Worm (Caenorhabditis elegans): ENCODE results near the gene Y54G2A.73.

Gene Y54G2A.73

ce11 chrIV:3050054-3050990, 41.6 kb upstream of the Y54G2A.73 start, which contains the start of gene eel-1 (continued):
- peak; percentile 98 for TF ChIP-seq let-526 (GFP tag; IDR thresholded peaks at IDR 0.05)
- peak; percentile 94 for TF ChIP-seq bed-1 (GFP tag; IDR thresholded peaks at IDR 0.05)
- TF ChIP-seq madf-8 (GFP tag; conservative IDR thresholded peaks at IDR 0.05), result peak; percentile 93
- peak; percentile 99 for TF ChIP-seq K11D2.4 (GFP tag; IDR thresholded peaks at IDR 0.05)
- TF ChIP-seq tbp1 (GFP tag; optimal IDR thresholded peaks at IDR 0.05), result peak; percentile 74
- peak; percentile 75 for TF ChIP-seq snpc-4 (GFP tag; optimal IDR thresholded peaks at IDR 0.05)
- TF ChIP-seq snpc-4 (tag; optimal IDR thresholded peaks at IDR 0.05), result peak; percentile 2 to 75 (median 70)
- peak; percentile 95 for TF ChIP-seq lsl-1 (GFP tag; optimal IDR thresholded peaks at IDR 0.05)
- TF ChIP-seq efl-1 (GFP tag; optimal IDR thresholded peaks at IDR 0.05), result peak; percentile 83
- peak; percentile 96 for TF ChIP-seq egl-18 (GFP tag; IDR thresholded peaks at IDR 0.05)
- peak; percentile 98 for TF ChIP-seq lir-1 (GFP tag; conservative IDR thresholded peaks at IDR 0.05)
- TF ChIP-seq F33H1.4 (GFP tag; IDR thresholded peaks at IDR 0.05), result peak; percentile 100
- TF ChIP-seq attf-5 (GFP tag; optimal IDR thresholded peaks at IDR 0.05), result peak; percentile 96
- peak; percentile 97 for TF ChIP-seq ztf-6 (GFP tag; IDR thresholded peaks at IDR 0.05)
- peak; percentile 91 for TF ChIP-seq zfh-2 (GFP tag; conservative IDR thresholded peaks at IDR 0.05)
- peak; percentile 99 for TF ChIP-seq ztf-25 (GFP tag; IDR thresholded peaks at IDR 0.05)
- peak; percentile 99 for TF ChIP-seq Y79H2A.3 (GFP tag; conservative IDR thresholded peaks at IDR 0.05)
- TF ChIP-seq ccch-3 (GFP tag; optimal IDR thresholded peaks at IDR 0.05), result peak; percentile 88
- TF ChIP-seq nfyb-1 (GFP tag; IDR thresholded peaks at IDR 0.05), result peak; percentile 99
- peak; percentile 98 for TF ChIP-seq pbrm-1 (GFP tag; IDR thresholded peaks at IDR 0.05)
- TF ChIP-seq madf-6 (GFP tag; IDR thresholded peaks at IDR 0.05), result peak; percentile 98
- TF ChIP-seq die-1 (tag; optimal IDR thresholded peaks at IDR 0.05), result peak; percentile 75
- TF ChIP-seq gei-17 (GFP tag; optimal IDR thresholded peaks at IDR 0.05), result peak; percentile 69
- TF ChIP-seq Y67H2A.10 (GFP tag; conservative IDR thresholded peaks at IDR 0.05), result peak; percentile 96
- peak; percentile 98 for TF ChIP-seq madf-3 (GFP tag; IDR thresholded peaks at IDR 0.05)
- peak; percentile 85 for TF ChIP-seq T07F8.4 (tag; optimal IDR thresholded peaks at IDR 0.05)
- peak; percentile 90 for TF ChIP-seq hmg-1.2 (GFP tag; IDR thresholded peaks at IDR 0.05)
- TF ChIP-seq nhr-120 (GFP tag; IDR thresholded peaks at IDR 0.05), result peak; percentile 97
- TF ChIP-seq rcor-1 (GFP tag; IDR thresholded peaks at IDR 0.05), result peak; percentile 99
- TF ChIP-seq hmg-20 (GFP tag; IDR thresholded peaks at IDR 0.05), result peak; percentile 94
- peak; percentile 92 for TF ChIP-seq unc-130 (GFP tag; optimal IDR thresholded peaks at IDR 0.05)
- TF ChIP-seq athp-1 (tag; optimal IDR thresholded peaks at IDR 0.05), result peak; percentile 92
- TF ChIP-seq ekl-4 (GFP tag; IDR thresholded peaks at IDR 0.05), result peak; percentile 98
- peak; percentile 32 for TF ChIP-seq repo-1 (tag; optimal IDR thresholded peaks at IDR 0.05)
- peak; percentile 17 for TF ChIP-seq B0261.1 (tag; optimal IDR thresholded peaks at IDR 0.05)
- TF ChIP-seq egl-44 (GFP tag; IDR thresholded peaks at IDR 0.05), result peak; percentile 98
- peak; percentile 42 for TF ChIP-seq ceh-79 (tag; optimal IDR thresholded peaks at IDR 0.05)
- TF ChIP-seq madf-10 (tag; optimal IDR thresholded peaks at IDR 0.05), result peak; percentile 94
- peak; percentile 84 for TF ChIP-seq egrh-3 (GFP tag; IDR thresholded peaks at IDR 0.05)
- TF ChIP-seq C17E4.6 (GFP tag; IDR thresholded peaks at IDR 0.05), result peak; percentile 98
- peak; percentile 98 for TF ChIP-seq Y56A3A.18 (GFP tag; IDR thresholded peaks at IDR 0.05)
- TF ChIP-seq lin-26 (GFP tag; IDR thresholded peaks at IDR 0.05), result peak; percentile 91
- TF ChIP-seq let-607 (tag; optimal IDR thresholded peaks at IDR 0.05), result peak; percentile 74 to 86
- TF ChIP-seq F57C9.4 (tag; optimal IDR thresholded peaks at IDR 0.05), result peak; percentile 34
- TF ChIP-seq zim-3 (tag; optimal IDR thresholded peaks at IDR 0.05), result peak; percentile 90
- peak; percentile 88 for TF ChIP-seq attf-6 (GFP tag; IDR thresholded peaks at IDR 0.05)
- peak; percentile 83 for TF ChIP-seq F22D6.2 (tag; optimal IDR thresholded peaks at IDR 0.05)
